Worm (Caenorhabditis elegans): ENCODE results near the gene F53F4.12.

ce11 chrV:13650800-13651199, 25.0 kb downstream of the F53F4.12 start:
- TF ChIP-seq lsy-2 (tag; optimal IDR thresholded peaks at IDR 0.05) (no peak), ztf-4 (tag; optimal IDR thresholded peaks at IDR 0.05) (no peak), lin-39 (tag; optimal IDR thresholded peaks at IDR 0.05) (no peak), nhr-77 (tag; optimal IDR thresholded peaks at IDR 0.05) (no peak)

Data from whole organism, L2 larva.